Worm (Caenorhabditis elegans): ENCODE data around the gene R53.4.
A peak's percentile ranks its signal among the peaks of the same experiment; 100 is the strongest.

The R53.4 gene

DNA sequence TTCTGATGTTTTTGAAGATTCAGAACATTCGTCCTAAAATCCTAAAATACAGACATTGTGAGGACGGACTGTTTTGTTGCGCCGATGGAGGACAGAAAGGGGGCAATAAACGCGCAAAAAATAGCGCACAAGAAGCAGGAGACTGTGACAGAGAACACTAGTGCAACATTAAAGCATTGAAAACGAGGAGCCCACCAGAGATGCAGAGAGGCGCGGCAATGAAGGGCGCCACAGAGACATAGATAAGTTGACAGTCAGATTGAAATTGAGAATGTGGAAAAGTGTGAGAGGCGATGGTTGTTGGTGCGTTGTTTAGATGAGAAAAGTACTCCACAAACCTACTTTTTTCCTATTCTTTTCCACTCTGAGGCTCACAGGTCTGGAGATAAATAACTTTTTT lies 7.1 kb upstream of the R53.4 start, which contains the start of gene aakg-5 (continued):
- no peak for TF ChIP-seq skn-1 (tag; optimal IDR thresholded peaks at IDR 0.05)
- TF ChIP-seq ceh-82 (tag; optimal IDR thresholded peaks at IDR 0.05): no peak
- TF ChIP-seq ceh-16 (tag; optimal IDR thresholded peaks at IDR 0.05): peak; percentile 74
- peak; percentile 81 for TF ChIP-seq sem-4 (tag; optimal IDR thresholded peaks at IDR 0.05)
- TF ChIP-seq lin-11 (tag; optimal IDR thresholded peaks at IDR 0.05): peak; percentile 50
- TF ChIP-seq zag-1 (tag; optimal IDR thresholded peaks at IDR 0.05): peak; percentile 20
- TF ChIP-seq lsy-2 (tag; optimal IDR thresholded peaks at IDR 0.05): peak in 1 of 2 experiments; percentile 85
- TF ChIP-seq nhr-12 (tag; optimal IDR thresholded peaks at IDR 0.05): no peak
- peak; percentile 38 for TF ChIP-seq snpc-4 (tag; optimal IDR thresholded peaks at IDR 0.05)
- peak; percentile 98 for TF ChIP-seq sma-9 (GFP tag; optimal IDR thresholded peaks at IDR 0.05)
- TF ChIP-seq sma-9 (tag; optimal IDR thresholded peaks at IDR 0.05): no peak
- TF ChIP-seq ztf-11 (tag; optimal IDR thresholded peaks at IDR 0.05): no peak
- peak; percentile 31 to 74 for TF ChIP-seq mdl-1 (tag; optimal IDR thresholded peaks at IDR 0.05)
- no peak for TF ChIP-seq lin-39 (tag; optimal IDR thresholded peaks at IDR 0.05)
- TF ChIP-seq unc-55 (GFP tag; optimal IDR thresholded peaks at IDR 0.05): peak; percentile 73
- no peak for TF ChIP-seq mbf-1 (tag; optimal IDR thresholded peaks at IDR 0.05)
- TF ChIP-seq lin-13 (GFP tag; optimal IDR thresholded peaks at IDR 0.05): peak; percentile 70
- peak; percentile 86 for TF ChIP-seq nhr-25 (tag; optimal IDR thresholded peaks at IDR 0.05)
- no peak for TF ChIP-seq ZK546.5 (tag; optimal IDR thresholded peaks at IDR 0.05)
- TF ChIP-seq egl-27 (tag; optimal IDR thresholded peaks at IDR 0.05): peak; percentile 90
- no peak for TF ChIP-seq ztf-1 (GFP tag; conservative IDR thresholded peaks at IDR 0.05)
- no peak for TF ChIP-seq alr-1 (tag; optimal IDR thresholded peaks at IDR 0.05)

DNA sequence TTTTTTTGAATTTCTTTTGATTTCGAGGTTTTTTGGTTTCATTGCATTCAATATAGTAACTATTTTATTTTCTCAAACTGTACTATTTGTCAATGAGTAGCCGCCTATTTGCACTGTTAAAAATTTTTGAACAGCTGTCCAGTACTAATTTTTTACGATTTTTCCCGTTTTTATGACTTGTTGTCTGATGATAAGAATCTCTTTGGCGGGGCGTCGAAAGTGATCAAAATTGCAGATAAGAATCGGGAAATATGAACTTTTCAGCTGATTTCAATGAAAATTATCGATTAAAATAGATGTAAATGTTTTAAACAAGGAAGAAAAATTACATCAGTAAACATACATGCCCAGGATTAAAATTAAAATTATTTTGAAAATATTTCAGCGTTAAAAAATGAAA lies 6.4 kb upstream of the R53.4 start:
- TF ChIP-seq F13H6.1 (tag; optimal IDR thresholded peaks at IDR 0.05): no peak
- TF ChIP-seq elt-1 (tag; optimal IDR thresholded peaks at IDR 0.05): no peak
- peak; percentile 32 for TF ChIP-seq nhr-25 (tag; optimal IDR thresholded peaks at IDR 0.05)
- no peak for TF ChIP-seq blmp-1 (tag; optimal IDR thresholded peaks at IDR 0.05; ENCODE audit: insufficient read depth)
- no peak for TF ChIP-seq mdl-1 (tag; optimal IDR thresholded peaks at IDR 0.05)
- no peak for TF ChIP-seq zag-1 (tag; optimal IDR thresholded peaks at IDR 0.05)
- no peak for TF ChIP-seq lin-11 (tag; optimal IDR thresholded peaks at IDR 0.05)
- TF ChIP-seq crh-2 (tag; optimal IDR thresholded peaks at IDR 0.05): peak; percentile 46
- TF ChIP-seq nhr-6 (tag; optimal IDR thresholded peaks at IDR 0.05): no peak
- peak; percentile 83 for TF ChIP-seq sma-9 (GFP tag; optimal IDR thresholded peaks at IDR 0.05)
- TF ChIP-seq sma-9 (tag; optimal IDR thresholded peaks at IDR 0.05): no peak
- no peak for TF ChIP-seq lsy-2 (tag; optimal IDR thresholded peaks at IDR 0.05)
- TF ChIP-seq nhr-129 (tag; optimal IDR thresholded peaks at IDR 0.05): no peak
- peak; percentile 9 for TF ChIP-seq gmeb-1 (tag; optimal IDR thresholded peaks at IDR 0.05)
- TF ChIP-seq peb-1 (tag; optimal IDR thresholded peaks at IDR 0.05): no peak
- TF ChIP-seq ztf-1 (GFP tag; conservative IDR thresholded peaks at IDR 0.05): no peak
- TF ChIP-seq lin-39 (tag; optimal IDR thresholded peaks at IDR 0.05): no peak
- TF ChIP-seq unc-55 (GFP tag; optimal IDR thresholded peaks at IDR 0.05): no peak
- no peak for TF ChIP-seq nhr-10 (tag; optimal IDR thresholded peaks at IDR 0.05)
- no peak for TF ChIP-seq mab-5 (tag; optimal IDR thresholded peaks at IDR 0.05)
- TF ChIP-seq fos-1 (tag; optimal IDR thresholded peaks at IDR 0.05): peak; percentile 81
- no peak for TF ChIP-seq nhr-12 (tag; optimal IDR thresholded peaks at IDR 0.05)
- TF ChIP-seq C34F6.9 (tag; optimal IDR thresholded peaks at IDR 0.05): no peak
- TF ChIP-seq mbf-1 (tag; optimal IDR thresholded peaks at IDR 0.05): no peak

DNA sequence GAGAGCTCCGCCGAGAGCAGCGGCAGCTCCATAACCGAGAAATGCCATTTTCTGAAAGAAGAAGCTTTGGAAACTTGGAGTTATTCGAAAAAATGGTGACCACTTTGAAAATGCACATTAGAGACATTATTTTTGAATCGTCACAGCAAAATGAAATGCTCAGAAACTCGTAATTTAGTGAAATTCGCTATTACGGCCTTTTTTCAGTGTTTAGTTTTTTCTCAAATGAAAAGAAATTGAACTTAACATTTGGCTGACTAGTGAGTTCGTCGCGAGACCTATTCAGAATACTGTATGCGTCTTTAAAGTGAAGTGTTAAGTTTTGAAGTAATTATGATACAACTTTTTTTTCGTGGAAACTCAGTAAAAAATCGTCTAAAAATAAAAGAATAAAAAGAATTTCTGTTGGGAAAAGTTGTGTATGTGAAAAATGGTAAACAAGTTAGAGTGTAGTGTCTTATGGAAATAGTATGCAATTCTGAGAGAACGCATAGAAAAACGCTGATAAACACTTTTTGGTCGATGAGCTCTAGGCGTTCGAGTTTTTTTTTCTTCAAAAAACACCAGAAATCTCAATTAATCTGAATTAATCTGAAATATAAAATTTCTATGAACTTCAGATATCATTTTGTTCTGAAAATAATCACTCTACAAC lies 2.7 kb upstream of the R53.4 start, which contains the start of gene R53.5:
TSS of gene R53.5 (minus strand) at position 51 of the 655 bp plus-strand sequence.
- TF ChIP-seq nhr-6 (tag; optimal IDR thresholded peaks at IDR 0.05): no peak
- no peak for TF ChIP-seq nhr-77 (tag; optimal IDR thresholded peaks at IDR 0.05)
- TF ChIP-seq elt-1 (tag; optimal IDR thresholded peaks at IDR 0.05): no peak
- no peak for TF ChIP-seq aly-2 (tag; optimal IDR thresholded peaks at IDR 0.05)
- TF ChIP-seq Y55F3AM.14 (GFP tag; optimal IDR thresholded peaks at IDR 0.05): no peak
- no peak for TF ChIP-seq R02D3.7 (tag; optimal IDR thresholded peaks at IDR 0.05)
- no peak for TF ChIP-seq gmeb-1 (tag; optimal IDR thresholded peaks at IDR 0.05)
- no peak for TF ChIP-seq lin-39 (tag; optimal IDR thresholded peaks at IDR 0.05)
- no peak for TF ChIP-seq nhr-129 (tag; optimal IDR thresholded peaks at IDR 0.05)
- no peak for TF ChIP-seq elt-3 (tag; optimal IDR thresholded peaks at IDR 0.05)
- TF ChIP-seq unc-39 (tag; optimal IDR thresholded peaks at IDR 0.05): no peak
- TF ChIP-seq nhr-21 (tag; optimal IDR thresholded peaks at IDR 0.05): no peak
- TF ChIP-seq ztf-11 (tag; optimal IDR thresholded peaks at IDR 0.05): no peak
- TF ChIP-seq nhr-12 (tag; optimal IDR thresholded peaks at IDR 0.05): no peak
- no peak for TF ChIP-seq crh-2 (tag; optimal IDR thresholded peaks at IDR 0.05)
- no peak for TF ChIP-seq peb-1 (tag; optimal IDR thresholded peaks at IDR 0.05)
- TF ChIP-seq ZK546.5 (tag; optimal IDR thresholded peaks at IDR 0.05): no peak
